Worm (Caenorhabditis elegans) whole organism, L2 larva: ENCODE measurements around the gene F15D4.5.

Experiments used
- ama-1 ChIP-seq: fragments of 150-350 bp; optimal IDR thresholded peaks from 2 replicates; lab custom pipeline; 2018; ENCODE audit warnings: inconsistent platforms
- elt-1 ChIP-seq: fragments of 150-350 bp; optimal IDR thresholded peaks from 2 replicates; lab custom pipeline; 2014; ENCODE audit warnings: missing biosample characterization, missing genetic modification characterization
- elt-3 ChIP-seq: sonication (generic microtip); optimal IDR thresholded peaks from 2 replicates; lab custom pipeline; 2017; ENCODE audit warnings: missing biosample characterization, missing genetic modification characterization
- fos-1 ChIP-seq: fragments of 150-350 bp; optimal IDR thresholded peaks from 2 replicates; lab custom pipeline; 2014; ENCODE audit warnings: missing biosample characterization, missing genetic modification characterization
- lsy-2 ChIP-seq, 2 experiments: fragments of 150-350 bp in 1 of 2; sonication (generic microtip) in 1 of 2; optimal IDR thresholded peaks; 2 replicates each; lab custom pipeline; 2014 to 2017; ENCODE audit warnings: missing biosample characterization in 2 of 2, missing genetic modification characterization in 2 of 2
- nhr-23 ChIP-seq: fragments of 150-350 bp; optimal IDR thresholded peaks from 2 replicates; lab custom pipeline; 2014; ENCODE audit warnings: missing biosample characterization, missing genetic modification reagents, missing genetic modification characterization
- nhr-237 ChIP-seq: fragments of 150-350 bp; optimal IDR thresholded peaks from 2 replicates; lab custom pipeline; 2014; ENCODE audit warnings: missing biosample characterization, missing genetic modification characterization
- nhr-25 ChIP-seq: fragments of 150-350 bp; sonication (generic microtip); optimal IDR thresholded peaks from 3 replicates; lab custom pipeline; 2014; ENCODE audit warnings: missing biosample characterization, missing genetic modification characterization
- nhr-6 ChIP-seq: fragments of 150-350 bp; optimal IDR thresholded peaks from 2 replicates; lab custom pipeline; 2014; ENCODE audit warnings: missing biosample characterization, missing genetic modification characterization
- ztf-11 ChIP-seq: sonication (generic microtip); optimal IDR thresholded peaks from 2 replicates; lab custom pipeline; 2017; ENCODE audit warnings: missing biosample characterization, missing genetic modification characterization

- TF ChIP-seq nhr-23 (tag; lab: Kevin White, UChicago) (no peak), lsy-2 (tag; optimal IDR thresholded peaks at IDR 0.05; lab: Kevin White, UChicago) (no peak), nhr-25 (no peak), ama-1 (no peak), elt-3 (no peak), ztf-11 (tag; lab: Kevin White, UChicago) (no peak), nhr-237 (no peak), nhr-6 (tag; lab: Kevin White, UChicago) (no peak), fos-1 (no peak), elt-1 (no peak)
Observed at ce11 chrII:13260540-13260939, 15.4 kb downstream of the F15D4.5 start.
